Worm (Caenorhabditis elegans): ENCODE measurements around the gene egl-4.

egl-4 gene

ce11 chrIV:1847912-1848311, at the start of gene egl-4:
TSS of gene egl-4 (plus strand) at chrIV:1848071.
- no peak for TF ChIP-seq unc-62 (GFP tag; optimal IDR thresholded peaks at IDR 0.05)

- no peak for TF ChIP-seq unc-62 (GFP tag; optimal IDR thresholded peaks at IDR 0.05)
These were observed 44.0 kb upstream of the egl-4 start, which contains the start of gene Y38C1BA.1 for ce11 chrIV:1803882-1804281. TSS of gene Y38C1BA.1 (minus strand) at chrIV:1803982.

- TF ChIP-seq unc-62 (GFP tag; optimal IDR thresholded peaks at IDR 0.05), result no peak
These were observed 43.3 kb upstream of the egl-4 start for ce11 chrIV:1804613-1805012.

ce11 chrIV:1813869-1814268, 34.0 kb upstream of the egl-4 start:
- no peak for TF ChIP-seq unc-62 (GFP tag; optimal IDR thresholded peaks at IDR 0.05)

ce11 chrIV:1814764-1815518, 32.9 kb upstream of the egl-4 start, which contains the start of gene snn-1:
TSS of gene snn-1 (minus strand) at chrIV:1815118.
- TF ChIP-seq unc-62 (GFP tag; optimal IDR thresholded peaks at IDR 0.05), result no peak

- TF ChIP-seq unc-62 (GFP tag; optimal IDR thresholded peaks at IDR 0.05), result no peak
These were observed 31.6 kb upstream of the egl-4 start for ce11 chrIV:1816238-1816637.

- TF ChIP-seq unc-62 (GFP tag; optimal IDR thresholded peaks at IDR 0.05), result no peak
These were observed 29.3 kb upstream of the egl-4 start for ce11 chrIV:1818467-1819076.

ce11 chrIV:1820153-1820552, 27.7 kb upstream of the egl-4 start, which contains the start of gene col-109:
TSS of gene col-109 (minus strand) at chrIV:1820253.
- TF ChIP-seq unc-62 (GFP tag; optimal IDR thresholded peaks at IDR 0.05), result no peak

- TF ChIP-seq unc-62 (GFP tag; optimal IDR thresholded peaks at IDR 0.05), result no peak
These were observed 26.3 kb upstream of the egl-4 start, which contains the start of gene Y38C1BA.4 for ce11 chrIV:1821550-1821949. TSS of gene Y38C1BA.4 (plus strand) at chrIV:1821850.

ce11 chrIV:1824065-1824531, 23.8 kb upstream of the egl-4 start, which contains the start of gene cmk-1:
TSS of gene cmk-1 (plus strand) at chrIV:1824481.
- no peak for TF ChIP-seq unc-62 (GFP tag; optimal IDR thresholded peaks at IDR 0.05)

ce11 chrIV:1825789-1826188, 22.1 kb upstream of the egl-4 start:
- TF ChIP-seq unc-62 (GFP tag; optimal IDR thresholded peaks at IDR 0.05), result no peak

ce11 chrIV:1826737-1827136, 21.1 kb upstream of the egl-4 start:
- TF ChIP-seq unc-62 (GFP tag; optimal IDR thresholded peaks at IDR 0.05), result no peak

ce11 chrIV:1827362-1827761, 20.5 kb upstream of the egl-4 start:
- TF ChIP-seq unc-62 (GFP tag; optimal IDR thresholded peaks at IDR 0.05), result no peak

ce11 chrIV:1833115-1833514, 14.8 kb upstream of the egl-4 start:
- no peak for TF ChIP-seq unc-62 (GFP tag; optimal IDR thresholded peaks at IDR 0.05)

ce11 chrIV:1834242-1834641, 13.6 kb upstream of the egl-4 start, which contains the start of gene ccm-2:
TSS of gene ccm-2 (plus strand) at chrIV:1834628.
- TF ChIP-seq unc-62 (GFP tag; optimal IDR thresholded peaks at IDR 0.05), result no peak

- no peak for TF ChIP-seq unc-62 (GFP tag; optimal IDR thresholded peaks at IDR 0.05)
These were observed 12.9 kb upstream of the egl-4 start for ce11 chrIV:1834972-1835371.

- no peak for TF ChIP-seq unc-62 (GFP tag; optimal IDR thresholded peaks at IDR 0.05)
These were observed 10.7 kb upstream of the egl-4 start for ce11 chrIV:1837134-1837533.

Measured in whole organism, dauer.